Fruit fly (Drosophila melanogaster): ENCODE measurements around the gene CG10588.

CG10588 gene

dm6 chr3L:20951477-20952120 lies 5.1 kb upstream of the CG10588 start:
- TF ChIP-seq psq (optimal IDR thresholded peaks at IDR 0.05) (no peak), pan (optimal IDR thresholded peaks at IDR 0.05) (no peak), usp (GFP tag; optimal IDR thresholded peaks at IDR 0.05) (no peak), Dll (optimal IDR thresholded peaks at IDR 0.05) (peak; percentile 34), CG8478 (optimal IDR thresholded peaks at IDR 0.05) (no peak), EcR (GFP tag; optimal IDR thresholded peaks at IDR 0.05) (no peak)

dm6 chr3L:20952121-20952487 lies 4.6 kb upstream of the CG10588 start:
- no peak for TF ChIP-seq Dll (optimal IDR thresholded peaks at IDR 0.05)
- TF ChIP-seq pan (optimal IDR thresholded peaks at IDR 0.05): no peak
- no peak for TF ChIP-seq psq (optimal IDR thresholded peaks at IDR 0.05)
- TF ChIP-seq usp (GFP tag; optimal IDR thresholded peaks at IDR 0.05): no peak
- TF ChIP-seq EcR (GFP tag; optimal IDR thresholded peaks at IDR 0.05): no peak
- no peak for TF ChIP-seq CG8478 (optimal IDR thresholded peaks at IDR 0.05)

DNA sequence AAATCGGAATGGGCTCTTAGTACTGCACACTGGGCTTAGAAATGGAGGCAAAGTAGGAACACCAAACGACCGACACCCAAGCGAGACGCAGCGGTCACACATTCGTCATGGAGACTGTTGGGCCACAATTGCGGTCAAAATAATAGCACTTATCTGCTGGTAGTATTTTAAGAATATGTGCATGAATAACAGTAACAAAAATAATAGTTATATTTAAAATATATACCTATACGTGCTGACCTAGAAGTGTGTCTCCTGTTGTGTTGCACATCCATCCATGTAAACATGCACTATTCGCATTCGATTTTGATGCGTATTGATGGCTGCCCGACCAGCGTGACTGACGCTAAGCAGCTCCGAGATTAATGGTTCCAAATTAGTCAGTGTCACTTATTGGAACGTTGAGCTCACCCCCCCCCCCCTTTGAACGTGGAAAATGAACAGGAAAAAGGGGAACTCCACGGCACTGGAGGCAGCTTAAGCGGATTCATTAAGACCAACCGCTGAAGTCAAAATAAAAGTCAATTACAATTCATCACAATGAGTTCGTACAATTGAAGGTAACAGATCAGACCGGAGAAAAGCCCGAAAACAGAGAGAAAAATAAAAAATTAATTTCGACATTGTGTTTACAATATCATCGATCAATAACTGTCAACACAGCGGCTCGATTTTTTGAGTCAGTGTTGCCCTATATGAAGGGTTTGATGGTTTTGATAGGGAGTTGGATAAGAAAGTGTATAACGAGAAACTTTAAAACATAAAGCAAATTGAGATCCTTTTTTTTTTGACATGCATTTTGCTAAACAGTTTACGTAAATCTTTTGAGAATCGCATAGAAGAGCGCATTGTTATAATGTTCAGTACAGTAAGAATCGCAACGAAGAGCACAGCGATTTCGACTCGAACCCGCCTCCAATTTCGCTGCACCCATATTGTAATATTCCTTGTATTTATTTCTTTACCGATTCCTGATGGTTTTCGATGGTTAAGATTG lies 3.8 kb upstream of the CG10588 start:
- TF ChIP-seq usp (GFP tag; optimal IDR thresholded peaks at IDR 0.05): no peak
- TF ChIP-seq psq (optimal IDR thresholded peaks at IDR 0.05): no peak
- TF ChIP-seq CG8478 (optimal IDR thresholded peaks at IDR 0.05): no peak
- TF ChIP-seq pan (optimal IDR thresholded peaks at IDR 0.05): no peak
- TF ChIP-seq Dll (optimal IDR thresholded peaks at IDR 0.05): no peak
- TF ChIP-seq EcR (GFP tag; optimal IDR thresholded peaks at IDR 0.05): no peak

DNA sequence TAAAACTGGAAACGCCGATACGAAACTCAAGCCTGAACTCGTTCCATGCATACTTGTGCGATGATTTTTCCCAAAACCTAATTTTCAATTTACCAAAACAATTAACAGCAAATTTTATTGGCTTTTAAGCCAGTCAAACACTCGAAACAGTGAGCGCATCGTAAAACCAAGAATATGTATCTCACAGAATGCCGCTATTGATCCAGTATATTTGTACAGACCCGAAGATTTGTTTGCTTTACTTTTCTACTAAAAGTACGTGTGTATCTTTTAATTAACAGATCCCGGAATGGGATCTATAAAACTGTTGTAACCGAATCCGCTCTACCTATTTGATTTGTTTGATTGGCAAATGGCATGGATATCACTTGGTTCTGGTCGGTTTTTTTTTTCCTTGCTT lies 2.6 kb upstream of the CG10588 start:
- TF ChIP-seq EcR (GFP tag; optimal IDR thresholded peaks at IDR 0.05) (no peak), Dll (optimal IDR thresholded peaks at IDR 0.05) (no peak), usp (GFP tag; optimal IDR thresholded peaks at IDR 0.05) (no peak), CG8478 (optimal IDR thresholded peaks at IDR 0.05) (no peak)

DNA sequence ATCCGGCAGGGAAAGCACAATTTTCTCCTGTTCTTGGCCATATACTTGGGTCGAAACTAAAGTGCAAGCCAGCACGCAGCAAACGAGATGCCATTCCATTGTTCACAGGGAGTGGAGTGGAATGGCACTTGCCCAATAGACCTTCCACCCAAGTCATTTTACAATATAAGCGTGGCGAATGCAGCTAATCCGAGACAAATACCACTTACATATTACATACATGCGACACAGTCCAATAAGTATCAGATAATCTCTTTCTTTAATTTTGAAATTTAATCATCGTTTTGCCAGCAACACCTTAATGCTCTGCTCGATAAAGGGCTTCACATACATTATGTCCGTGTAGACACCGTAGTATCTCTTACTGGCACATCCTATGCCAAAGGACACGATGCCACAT lies 4.6 kb downstream of the CG10588 start, which contains the start of gene CG11037:
Gene CG11037 (minus strand): TSS at position 101 of the 400 bp plus-strand sequence.
- TF ChIP-seq EcR (GFP tag; optimal IDR thresholded peaks at IDR 0.05) (no peak), CG8478 (optimal IDR thresholded peaks at IDR 0.05) (no peak), Dll (optimal IDR thresholded peaks at IDR 0.05) (no peak), psq (optimal IDR thresholded peaks at IDR 0.05) (no peak), usp (GFP tag; optimal IDR thresholded peaks at IDR 0.05) (no peak), pan (optimal IDR thresholded peaks at IDR 0.05) (no peak)

DNA sequence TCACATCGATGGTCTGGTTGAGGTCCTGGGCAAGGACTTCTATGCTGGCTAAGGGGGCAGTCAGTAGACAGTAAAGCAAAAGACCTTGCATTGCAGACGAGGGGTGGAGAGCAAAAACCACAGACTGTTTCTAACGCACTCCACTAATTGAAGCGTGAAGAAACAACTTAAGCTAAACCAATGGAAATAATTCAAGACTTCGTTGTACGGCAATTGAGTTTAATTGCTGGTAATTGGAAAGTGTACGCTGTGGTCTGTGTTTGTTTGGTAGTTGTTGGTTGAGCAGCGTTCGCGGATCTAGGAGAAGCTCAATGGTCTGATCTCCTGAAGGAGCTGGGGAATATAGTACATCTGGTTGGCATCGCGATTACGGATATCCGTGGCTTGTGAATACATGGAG lies 5.7 kb downstream of the CG10588 start, which contains the start of gene CG10587:
Gene CG10587 (minus strand): TSS at position 101 of the 400 bp plus-strand sequence.
- TF ChIP-seq Dll (optimal IDR thresholded peaks at IDR 0.05) (no peak), CG8478 (optimal IDR thresholded peaks at IDR 0.05) (no peak), EcR (GFP tag; optimal IDR thresholded peaks at IDR 0.05) (no peak), pan (optimal IDR thresholded peaks at IDR 0.05) (no peak), usp (GFP tag; optimal IDR thresholded peaks at IDR 0.05) (no peak), psq (optimal IDR thresholded peaks at IDR 0.05) (no peak)

dm6 chr3L:20966662-20967061 lies 9.9 kb downstream of the CG10588 start, which contains the start of gene CG12983:
Gene CG12983 (minus strand): TSS chr3L:20966762.
- TF ChIP-seq CG8478 (optimal IDR thresholded peaks at IDR 0.05) (no peak), psq (optimal IDR thresholded peaks at IDR 0.05) (no peak), EcR (GFP tag; optimal IDR thresholded peaks at IDR 0.05) (no peak), Dll (optimal IDR thresholded peaks at IDR 0.05) (no peak), pan (optimal IDR thresholded peaks at IDR 0.05) (no peak), usp (GFP tag; optimal IDR thresholded peaks at IDR 0.05) (no peak)

DNA sequence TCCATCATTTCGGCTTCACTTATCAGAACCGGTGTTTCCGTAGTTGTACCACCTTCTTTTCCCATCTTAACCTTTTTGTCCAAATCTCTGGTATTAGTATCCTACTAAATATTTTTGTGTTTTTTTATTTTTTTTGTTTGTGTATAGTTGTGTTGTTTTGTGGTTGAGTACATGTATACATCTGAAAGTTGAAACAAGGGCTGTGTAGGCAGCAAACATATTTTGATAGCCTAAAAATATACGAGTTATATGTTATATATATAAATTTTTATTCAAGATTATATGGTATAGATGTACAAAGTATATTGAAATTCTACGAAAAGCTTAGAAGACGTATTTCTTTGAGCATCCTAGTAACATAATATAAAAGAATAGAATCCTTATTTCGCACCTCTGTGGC lies 13.8 kb downstream of the CG10588 start, which contains the start of gene CG33287:
Gene CG33287 (minus strand): TSS at position 101 of the 400 bp plus-strand sequence.
- no peak for TF ChIP-seq psq (optimal IDR thresholded peaks at IDR 0.05)
- TF ChIP-seq usp (GFP tag; optimal IDR thresholded peaks at IDR 0.05): no peak
- no peak for TF ChIP-seq EcR (GFP tag; optimal IDR thresholded peaks at IDR 0.05)
- TF ChIP-seq pan (optimal IDR thresholded peaks at IDR 0.05): no peak
- TF ChIP-seq Dll (optimal IDR thresholded peaks at IDR 0.05): no peak
- no peak for TF ChIP-seq CG8478 (optimal IDR thresholded peaks at IDR 0.05)

DNA sequence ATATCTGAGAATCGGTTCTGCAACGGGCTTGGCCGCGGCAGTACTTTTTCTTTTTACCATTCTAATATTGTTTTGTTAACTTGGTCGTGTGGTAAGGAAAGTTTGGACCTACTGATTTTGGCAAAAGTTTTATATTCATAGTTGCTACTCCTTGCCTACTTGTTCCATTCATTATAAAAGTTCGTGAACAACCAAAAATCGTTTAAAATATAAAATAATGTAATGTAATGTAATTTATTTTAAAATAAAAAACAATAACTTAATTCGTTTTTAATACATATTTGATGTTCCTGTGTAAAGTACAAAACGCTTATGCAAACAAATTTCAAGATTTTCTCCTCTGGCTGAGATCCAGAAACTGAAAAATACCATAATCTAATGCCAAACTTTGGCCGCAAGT lies 17.9 kb downstream of the CG10588 start, which contains the start of gene CG33286:
Gene CG33286 (minus strand): TSS at position 101 of the 400 bp plus-strand sequence.
- TF ChIP-seq EcR (GFP tag; optimal IDR thresholded peaks at IDR 0.05) (no peak), psq (optimal IDR thresholded peaks at IDR 0.05) (no peak), usp (GFP tag; optimal IDR thresholded peaks at IDR 0.05) (no peak), pan (optimal IDR thresholded peaks at IDR 0.05) (no peak), Dll (optimal IDR thresholded peaks at IDR 0.05) (no peak), CG8478 (optimal IDR thresholded peaks at IDR 0.05) (no peak)

dm6 chr3L:20976383-20976782 lies 19.6 kb downstream of the CG10588 start:
- TF ChIP-seq usp (GFP tag; optimal IDR thresholded peaks at IDR 0.05) (no peak), CG8478 (optimal IDR thresholded peaks at IDR 0.05) (no peak), Dll (optimal IDR thresholded peaks at IDR 0.05) (no peak), pan (optimal IDR thresholded peaks at IDR 0.05) (no peak), psq (optimal IDR thresholded peaks at IDR 0.05) (no peak), EcR (GFP tag; optimal IDR thresholded peaks at IDR 0.05) (no peak)

dm6 chr3L:20976967-20977720 lies 20.4 kb downstream of the CG10588 start:
- TF ChIP-seq Dll (optimal IDR thresholded peaks at IDR 0.05) (no peak), CG8478 (optimal IDR thresholded peaks at IDR 0.05) (no peak), usp (GFP tag; optimal IDR thresholded peaks at IDR 0.05) (no peak), EcR (GFP tag; optimal IDR thresholded peaks at IDR 0.05) (no peak), psq (optimal IDR thresholded peaks at IDR 0.05) (no peak)
